Worm (Caenorhabditis elegans) whole organism, young adult: Measurements from ENCODE around the gene mtch-1.

Experiments used
- B0261.1 ChIP-seq: sonication (generic microtip); optimal IDR thresholded peaks from 2 replicates; lab custom pipeline; 2016; ENCODE audit warnings: mild to moderate bottlenecking, missing genetic modification characterization, moderate library complexity, missing compliant biosample characterization
- F37B4.10 ChIP-seq: fragments of 200-800 bp; sonication (Bioruptor generic); IDR thresholded peaks from 2 replicates; pipeline ENCODE4 v1.3.6; 2022; ENCODE audit warnings: missing genetic modification characterization, missing compliant biosample characterization
- F39B2.1 ChIP-seq: fragments of 200-800 bp; sonication (Bioruptor generic); IDR thresholded peaks from 2 replicates; pipeline ENCODE4 v1.3.6; 2022; ENCODE audit warnings: missing genetic modification reagents, missing genetic modification characterization, missing compliant biosample characterization
- F57A8.1 ChIP-seq: fragments of 200-800 bp; sonication (Bioruptor generic); optimal IDR thresholded peaks from 2 replicates; lab custom pipeline; 2018; ENCODE audit warnings: mild to moderate bottlenecking, missing genetic modification characterization, moderate library complexity, missing compliant biosample characterization
- K11D2.4 ChIP-seq: fragments of 200-800 bp; sonication (Bioruptor generic); IDR thresholded peaks from 2 replicates; pipeline ENCODE4 v1.3.6; 2022; ENCODE audit warnings: missing genetic modification reagents, missing genetic modification characterization, missing compliant biosample characterization
- K12H6.12 ChIP-seq: fragments of 200-800 bp; sonication (Bioruptor generic); optimal IDR thresholded peaks from 2 replicates; lab custom pipeline; 2018; ENCODE audit warnings: mild to moderate bottlenecking, missing genetic modification characterization, missing compliant biosample characterization
- Y95B8A.8 ChIP-seq: fragments of 200-800 bp; sonication (Bioruptor generic); IDR thresholded peaks from 2 replicates; pipeline ENCODE4 v1.3.6; 2022; ENCODE audit warnings: missing genetic modification reagents, missing genetic modification characterization, missing compliant biosample characterization
- aptf-2 ChIP-seq: fragments of 200-800 bp; sonication (Bioruptor generic); conservative IDR thresholded peaks from 2 replicates; pipeline ENCODE4 v1.3.6; 2022; ENCODE audit warnings: missing genetic modification reagents, missing genetic modification characterization, missing compliant biosample characterization
- atf-7 ChIP-seq: sonication (generic microtip); optimal IDR thresholded peaks from 2 replicates; lab custom pipeline; 2017; ENCODE audit warnings: mild to moderate bottlenecking, missing genetic modification characterization, missing compliant biosample characterization
- attf-6 ChIP-seq: fragments of 200-800 bp; sonication (Bioruptor generic); IDR thresholded peaks from 2 replicates; pipeline ENCODE4 v1.3.6; 2022; ENCODE audit warnings: missing genetic modification reagents, missing genetic modification characterization, missing compliant biosample characterization
- bed-2 ChIP-seq: fragments of 200-800 bp; sonication (Bioruptor generic); IDR thresholded peaks from 2 replicates; pipeline ENCODE4 v1.3.6; 2022; ENCODE audit warnings: missing genetic modification reagents, missing genetic modification characterization, missing compliant biosample characterization
- cebp-1 ChIP-seq, 2 experiments: fragments of 200-800 bp in 1 of 2; sonication (Bioruptor generic) in 1 of 2; sonication (generic microtip) in 1 of 2; IDR thresholded peaks in 1 of 2; optimal IDR thresholded peaks in 1 of 2; 2 replicates each; pipeline versions ENCODE4 v1.3.6 to Lab custom; 2017 to 2022; ENCODE audit warnings: missing compliant biosample characterization in 2 of 2, missing genetic modification characterization in 2 of 2, mild to moderate bottlenecking in 1 of 2, missing genetic modification reagents in 1 of 2, moderate library complexity in 1 of 2
- ceh-100 ChIP-seq: fragments of 200-800 bp; sonication (Bioruptor generic); IDR thresholded peaks from 2 replicates; pipeline ENCODE4 v1.3.6; 2022; ENCODE audit warnings: missing genetic modification reagents, missing genetic modification characterization, missing compliant biosample characterization
- ceh-27 ChIP-seq: fragments of 200-800 bp; sonication (Bioruptor generic); optimal IDR thresholded peaks from 2 replicates; lab custom pipeline; 2018; ENCODE audit warnings: mild to moderate bottlenecking, missing genetic modification characterization, moderate library complexity, missing compliant biosample characterization
- egrh-3 ChIP-seq: fragments of 200-800 bp; sonication (Bioruptor generic); IDR thresholded peaks from 2 replicates; pipeline ENCODE4 v1.3.6; 2022; ENCODE audit warnings: missing genetic modification reagents, missing genetic modification characterization, missing compliant biosample characterization
- him-1 ChIP-seq: sonication (generic microtip); optimal IDR thresholded peaks from 2 replicates; lab custom pipeline; 2016; ENCODE audit warnings: missing genotype, missing genetic modification reagents, missing genetic modification characterization, missing compliant biosample characterization
- hmg-1.2 ChIP-seq: fragments of 200-800 bp; sonication (Bioruptor generic); IDR thresholded peaks from 2 replicates; pipeline ENCODE4 v1.3.6; 2022; ENCODE audit warnings: missing genetic modification reagents, missing genetic modification characterization, missing compliant biosample characterization
- hsf-1 ChIP-seq: fragments of 200-800 bp; sonication (Bioruptor generic); IDR thresholded peaks from 2 replicates; pipeline ENCODE4 v1.3.6; 2022; ENCODE audit warnings: missing genetic modification reagents, missing genetic modification characterization, missing compliant biosample characterization
- let-607 ChIP-seq, 2 experiments: fragments of 200-800 bp in 1 of 2; sonication (Bioruptor generic) in 1 of 2; sonication (generic microtip) in 1 of 2; optimal IDR thresholded peaks; 2 replicates each; lab custom pipeline; 2016 to 2018; ENCODE audit warnings: mild to moderate bottlenecking in 2 of 2, missing compliant biosample characterization in 2 of 2, missing genetic modification characterization in 2 of 2, moderate library complexity in 2 of 2, missing genotype in 1 of 2
- lin-40 ChIP-seq: sonication (generic microtip); optimal IDR thresholded peaks from 2 replicates; lab custom pipeline; 2016; ENCODE audit warnings: missing genetic modification characterization, mild to moderate bottlenecking, missing compliant biosample characterization, missing genotype, missing genetic modification reagents
- madf-10 ChIP-seq: sonication (generic microtip); optimal IDR thresholded peaks from 2 replicates; lab custom pipeline; 2016; ENCODE audit warnings: mild to moderate bottlenecking, missing genetic modification characterization, missing compliant biosample characterization
- mcd-1 ChIP-seq: fragments of 200-800 bp; sonication (Bioruptor generic); IDR thresholded peaks from 2 replicates; pipeline ENCODE4 v1.3.6; 2022; ENCODE audit warnings: missing genetic modification reagents, missing genetic modification characterization, missing compliant biosample characterization
- mes-4 ChIP-seq: sonication (generic microtip); optimal IDR thresholded peaks from 2 replicates; lab custom pipeline; 2016; ENCODE audit warnings: missing genotype, missing genetic modification characterization, missing compliant biosample characterization
- mxl-1 ChIP-seq: sonication (generic microtip); optimal IDR thresholded peaks from 2 replicates; lab custom pipeline; 2016; ENCODE audit warnings: missing genetic modification characterization, missing compliant biosample characterization
- nfyb-1 ChIP-seq: fragments of 200-800 bp; sonication (Bioruptor generic); IDR thresholded peaks from 2 replicates; pipeline ENCODE4 v1.3.6; 2022; ENCODE audit warnings: missing genetic modification reagents, missing genetic modification characterization, missing compliant biosample characterization
- nhr-80 ChIP-seq: sonication (generic microtip); optimal IDR thresholded peaks from 2 replicates; lab custom pipeline; 2016; ENCODE audit warnings: missing genetic modification characterization, missing compliant biosample characterization
- rcor-1 ChIP-seq: fragments of 200-800 bp; sonication (Bioruptor generic); IDR thresholded peaks from 2 replicates; pipeline ENCODE4 v1.3.6; 2022; ENCODE audit warnings: missing genetic modification reagents, missing genetic modification characterization, missing compliant biosample characterization
- rec-8 ChIP-seq, 2 experiments: sonication (generic microtip); optimal IDR thresholded peaks; 2 replicates each; lab custom pipeline; 2016; ENCODE audit warnings: mild to moderate bottlenecking in 2 of 2, missing genetic modification characterization in 2 of 2, missing genetic modification reagents in 2 of 2, missing genotype in 2 of 2, missing biosample characterization in 1 of 2, missing compliant biosample characterization in 1 of 2, moderate library complexity in 1 of 2
- rpc-1 ChIP-seq, 2 experiments: fragments of 150-350 bp in 1 of 2; sonication (generic microtip) in 1 of 2; optimal IDR thresholded peaks; 2 replicates each; lab custom pipeline; 2014 to 2018; ENCODE audit warnings: missing biosample characterization in 1 of 2, missing genetic modification characterization in 1 of 2, missing genetic modification reagents in 1 of 2, missing genotype in 1 of 2
- sea-2 ChIP-seq: fragments of 200-800 bp; sonication (Bioruptor generic); IDR thresholded peaks from 2 replicates; pipeline ENCODE4 v1.3.6; 2022; ENCODE audit warnings: missing genetic modification characterization, missing compliant biosample characterization
- snpc-1.1 ChIP-seq: sonication (generic microtip); optimal IDR thresholded peaks from 2 replicates; lab custom pipeline; 2017; ENCODE audit warnings: missing genetic modification characterization, mild to moderate bottlenecking, missing compliant biosample characterization, antibody characterized with exemption, moderate library complexity, missing genotype, missing genetic modification reagents; ENCODE audit not compliant: insufficient read depth
- tbx-9 ChIP-seq: sonication (generic microtip); optimal IDR thresholded peaks from 2 replicates; lab custom pipeline; 2016; ENCODE audit warnings: borderline replicate concordance, missing genetic modification characterization, inconsistent platforms, missing compliant biosample characterization
- tlf-1 ChIP-seq: fragments of 200-800 bp; sonication (Bioruptor generic); optimal IDR thresholded peaks from 2 replicates; lab custom pipeline; 2018; ENCODE audit warnings: mild to moderate bottlenecking, missing genetic modification characterization, missing compliant biosample characterization
- zfh-2 ChIP-seq: fragments of 200-800 bp; sonication (Bioruptor generic); conservative IDR thresholded peaks from 2 replicates; pipeline ENCODE4 v1.3.6; 2022; ENCODE audit warnings: missing genetic modification reagents, missing genetic modification characterization, missing compliant biosample characterization
- zim-3 ChIP-seq: sonication (generic microtip); optimal IDR thresholded peaks from 2 replicates; lab custom pipeline; 2017; ENCODE audit warnings: mild to moderate bottlenecking, missing genetic modification characterization, moderate library complexity, missing compliant biosample characterization

mtch-1 gene

ce11 chrII:7337469-7337893 is 36.5 kb downstream of the mtch-1 start (continued):
- peak; percentile 54; the same call in 1 of the 2 replicates for TF ChIP-seq K11D2.4 (GFP tag; lab: Robert Waterston, UW)
- peak; percentile 18 for TF ChIP-seq madf-10
- TF ChIP-seq let-607 (tag; optimal IDR thresholded peaks at IDR 0.05; lab: Kevin White, UChicago), result peak; percentile 42 to 60
- peak; percentile 96 for TF ChIP-seq nhr-80 (tag; lab: Kevin White, UChicago)
- TF ChIP-seq ceh-100 (GFP tag; lab: Robert Waterston, UW), result no peak
- no peak for TF ChIP-seq F57A8.1 (GFP tag; lab: Kevin White, UChicago)
- TF ChIP-seq mcd-1, result peak; percentile 45
- TF ChIP-seq aptf-2 (GFP tag; lab: Robert Waterston, UW), result 0 out of 2 replicates have a peak, but pooled peaks have one; percentile 10
- peak; percentile 64; the same call in 1 of the 2 replicates for TF ChIP-seq nfyb-1
- TF ChIP-seq cebp-1 (GFP tag; IDR thresholded peaks at IDR 0.05; lab: Robert Waterston, UW), result peak; percentile 44; the same call in 1 of the 2 replicates
- TF ChIP-seq cebp-1 (tag; optimal IDR thresholded peaks at IDR 0.05; lab: Kevin White, UChicago), result no peak
- peak; percentile 74 for TF ChIP-seq K12H6.12 (tag; lab: Kevin White, UChicago)
- TF ChIP-seq, all 124 proteins: peak for 31

ce11 chrII:7331224-7331623 is 42.7 kb downstream of the mtch-1 start, which contains the start of gene npax-1:
npax-1 (minus strand) TSS chrII:7331324.
- TF ChIP-seq attf-6 (no peak), cebp-1 (GFP tag; IDR thresholded peaks at IDR 0.05; lab: Robert Waterston, UW) (no peak), cebp-1 (tag; optimal IDR thresholded peaks at IDR 0.05; lab: Kevin White, UChicago) (no peak), tlf-1 (no peak), snpc-1.1 (no peak), atf-7 (tag; lab: Kevin White, UChicago) (no peak), F37B4.10 (GFP tag; lab: Robert Waterston, UW) (no peak), nhr-80 (tag; lab: Kevin White, UChicago) (no peak), hsf-1 (GFP tag; lab: Robert Waterston, UW) (no peak), F39B2.1 (GFP tag; lab: Robert Waterston, UW) (no peak), rec-8 (tag; optimal IDR thresholded peaks at IDR 0.05; lab: Kevin White, UChicago) (no peak), tbx-9 (tag; lab: Kevin White, UChicago) (no peak), Y95B8A.8 (no peak), rpc-1 (optimal IDR thresholded peaks at IDR 0.05; lab: Kevin White, UChicago) (no peak), rpc-1 (tag; optimal IDR thresholded peaks at IDR 0.05; lab: Kevin White, UChicago) (no peak)

ce11 chrII:7326997-7327396 is 47.0 kb downstream of the mtch-1 start:
- TF ChIP-seq rcor-1, result no peak
- TF ChIP-seq zim-3 (tag; lab: Kevin White, UChicago), result peak; percentile 18
- TF ChIP-seq zfh-2 (GFP tag; lab: Robert Waterston, UW), result peak; percentile 90
- TF ChIP-seq B0261.1 (tag; lab: Kevin White, UChicago), result no peak
- peak; percentile 48 for TF ChIP-seq lin-40 (tag; lab: Kevin White, UChicago)
- no peak for TF ChIP-seq him-1
- TF ChIP-seq ceh-27 (GFP tag; lab: Kevin White, UChicago), result peak; percentile 1
- TF ChIP-seq bed-2, result 0 out of 2 replicates have a peak, but pooled peaks have one; percentile 20
- TF ChIP-seq mcd-1, result no peak; the same call in 1 of the 2 replicates
- TF ChIP-seq hmg-1.2 (GFP tag; lab: Robert Waterston, UW), result 0 out of 2 replicates have a peak, but pooled peaks have one; percentile 12
- peak; percentile 59 for TF ChIP-seq K12H6.12 (tag; lab: Kevin White, UChicago)
- 0 out of 2 replicates have a peak, but pooled peaks have one; percentile 48 for TF ChIP-seq egrh-3 (GFP tag; lab: Robert Waterston, UW)
- TF ChIP-seq sea-2 (GFP tag; lab: Robert Waterston, UW), result no peak
- TF ChIP-seq mes-4 (tag; lab: Kevin White, UChicago), result no peak
- TF ChIP-seq ceh-100 (GFP tag; lab: Robert Waterston, UW), result no peak
- TF ChIP-seq mxl-1 (tag; lab: Kevin White, UChicago), result no peak
- TF ChIP-seq, all 124 proteins: peak for 8
